Worm (Caenorhabditis elegans) whole organism, early embryonic: ENCODE measurements around the gene nsun-1.
"Not testable (repeated sequence)": the region's sequence is repeated elsewhere in the genome, so short reads cannot be mapped to it uniquely, and the experiment has no call there.

Experiments
- B0310.2 ChIP-seq: sonication (generic microtip); optimal IDR thresholded peaks from 2 replicates; lab custom pipeline; 2016; ENCODE audit warnings: mild to moderate bottlenecking, missing genetic modification characterization, missing compliant biosample characterization
- F13C5.2 ChIP-seq: sonication (generic microtip); optimal IDR thresholded peaks from 2 replicates; lab custom pipeline; 2017; ENCODE audit warnings: mild to moderate bottlenecking, missing genetic modification characterization, inconsistent platforms, missing compliant biosample characterization
- aly-1 ChIP-seq: sonication (generic microtip); optimal IDR thresholded peaks from 2 replicates; lab custom pipeline; 2016; ENCODE audit warnings: missing genetic modification characterization, missing compliant biosample characterization
- ama-1 ChIP-seq: fragments of 150-350 bp; optimal IDR thresholded peaks from 2 replicates; lab custom pipeline; 2014
- ceh-13 ChIP-seq: fragments of 200-800 bp; sonication (Bioruptor generic); optimal IDR thresholded peaks from 2 replicates; lab custom pipeline; 2018; ENCODE audit warnings: mild to moderate bottlenecking, missing genetic modification characterization, missing compliant biosample characterization
- ceh-36 ChIP-seq: sonication (generic microtip); optimal IDR thresholded peaks from 2 replicates; lab custom pipeline; 2016; ENCODE audit warnings: missing genetic modification characterization, inconsistent platforms, missing compliant biosample characterization
- ets-7 ChIP-seq: sonication (generic microtip); optimal IDR thresholded peaks from 2 replicates; lab custom pipeline; 2016; ENCODE audit warnings: missing genotype, missing genetic modification characterization, missing compliant biosample characterization
- flt-1 ChIP-seq: fragments of 200-800 bp; sonication (Bioruptor generic); IDR thresholded peaks from 2 replicates; pipeline ENCODE4 v1.3.6; 2022; ENCODE audit warnings: missing genetic modification characterization, missing compliant biosample characterization
- hmbx-1 ChIP-seq: sonication (generic microtip); optimal IDR thresholded peaks from 2 replicates; lab custom pipeline; 2016; ENCODE audit warnings: mild to moderate bottlenecking, missing genetic modification characterization, missing compliant biosample characterization
- hmg-4 ChIP-seq: fragments of 200-800 bp; sonication (Bioruptor generic); optimal IDR thresholded peaks from 2 replicates; lab custom pipeline; 2018; ENCODE audit warnings: mild to moderate bottlenecking, missing genetic modification characterization, missing compliant biosample characterization
- hnd-1 ChIP-seq: sonication (generic microtip); optimal IDR thresholded peaks from 2 replicates; lab custom pipeline; 2016; ENCODE audit warnings: missing genetic modification characterization, missing compliant biosample characterization
- pes-1 ChIP-seq: fragments of 200-800 bp; sonication (Bioruptor generic); IDR thresholded peaks from 2 replicates; pipeline ENCODE4 v1.3.6; 2022; ENCODE audit warnings: missing genetic modification reagents, missing genetic modification characterization, missing compliant biosample characterization
- scrt-1 ChIP-seq: fragments of 200-800 bp; sonication (Bioruptor generic); IDR thresholded peaks from 2 replicates; pipeline ENCODE4 v1.3.6; 2022; ENCODE audit warnings: missing genetic modification characterization, missing compliant biosample characterization
- sea-1 ChIP-seq: fragments of 200-800 bp; sonication (Bioruptor generic); conservative IDR thresholded peaks from 2 replicates; pipeline ENCODE4 v1.3.6; 2022; ENCODE audit warnings: missing genetic modification characterization, missing compliant biosample characterization
- tbx-11 ChIP-seq: fragments of 200-800 bp; sonication (Bioruptor generic); IDR thresholded peaks from 2 replicates; pipeline ENCODE4 v1.3.6; 2022; ENCODE audit warnings: missing genetic modification characterization, missing compliant biosample characterization
- tbx-37 ChIP-seq: fragments of 200-800 bp; sonication (Bioruptor generic); conservative IDR thresholded peaks from 2 replicates; pipeline ENCODE4 v1.3.6; 2022; ENCODE audit warnings: missing genetic modification reagents, missing genetic modification characterization, missing compliant biosample characterization
- tra-4 ChIP-seq: sonication (generic microtip); optimal IDR thresholded peaks from 2 replicates; lab custom pipeline; 2017; ENCODE audit warnings: missing genetic modification characterization, missing compliant biosample characterization

nsun-1 gene

ce11 chrII:470375-470774 is 5.4 kb downstream of the nsun-1 start, which contains the start of gene tomm-22:
tomm-22 (minus strand) TSS chrII:470475.
- no peak for TF ChIP-seq tbx-37 (GFP tag; lab: Robert Waterston, UW)
- TF ChIP-seq ama-1 (lab: Kevin White, UChicago) = no peak
- no peak for TF ChIP-seq hmbx-1 (tag; lab: Kevin White, UChicago)
- no peak for TF ChIP-seq ets-7
- no peak for TF ChIP-seq scrt-1 (GFP tag; lab: Robert Waterston, UW)
- no peak for TF ChIP-seq tra-4 (tag; lab: Kevin White, UChicago)
- TF ChIP-seq sea-1 (GFP tag; lab: Robert Waterston, UW) = no peak
- no peak for TF ChIP-seq tbx-11 (GFP tag; lab: Robert Waterston, UW)
- no peak for TF ChIP-seq ceh-13 (GFP tag; lab: Kevin White, UChicago)

ce11 chrII:467265-467664 is 8.5 kb downstream of the nsun-1 start, which contains the start of gene nfyb-1:
nfyb-1 (minus strand) TSS chrII:467365.
- TF ChIP-seq hnd-1 (no peak), flt-1 (GFP tag; lab: Robert Waterston, UW) (no peak)

- TF ChIP-seq hmg-4 (GFP tag; lab: Kevin White, UChicago) = no peak
- TF ChIP-seq tbx-11 (GFP tag; lab: Robert Waterston, UW) = no peak
- TF ChIP-seq sea-1 (GFP tag; lab: Robert Waterston, UW) = no peak
- no peak for TF ChIP-seq ets-7
- no peak for TF ChIP-seq tra-4 (tag; lab: Kevin White, UChicago)
- TF ChIP-seq B0310.2 (tag; lab: Kevin White, UChicago) = no peak
- TF ChIP-seq ceh-13 (GFP tag; lab: Kevin White, UChicago) = no peak
- no peak for TF ChIP-seq ama-1 (lab: Kevin White, UChicago)
- no peak for TF ChIP-seq flt-1 (GFP tag; lab: Robert Waterston, UW)
- no peak for TF ChIP-seq hmbx-1 (tag; lab: Kevin White, UChicago)
- TF ChIP-seq F13C5.2 = no peak
- no peak for TF ChIP-seq ceh-36 (tag; lab: Kevin White, UChicago)
- TF ChIP-seq scrt-1 (GFP tag; lab: Robert Waterston, UW) = no peak
- TF ChIP-seq tbx-37 (GFP tag; lab: Robert Waterston, UW) = no peak
- no peak for TF ChIP-seq hnd-1
- TF ChIP-seq pes-1 (GFP tag; lab: Robert Waterston, UW) = no peak
- TF ChIP-seq aly-1 (tag; lab: Kevin White, UChicago) = no peak
These were observed 14.4 kb downstream of the nsun-1 start for ce11 chrII:461297-461696.

DNA sequence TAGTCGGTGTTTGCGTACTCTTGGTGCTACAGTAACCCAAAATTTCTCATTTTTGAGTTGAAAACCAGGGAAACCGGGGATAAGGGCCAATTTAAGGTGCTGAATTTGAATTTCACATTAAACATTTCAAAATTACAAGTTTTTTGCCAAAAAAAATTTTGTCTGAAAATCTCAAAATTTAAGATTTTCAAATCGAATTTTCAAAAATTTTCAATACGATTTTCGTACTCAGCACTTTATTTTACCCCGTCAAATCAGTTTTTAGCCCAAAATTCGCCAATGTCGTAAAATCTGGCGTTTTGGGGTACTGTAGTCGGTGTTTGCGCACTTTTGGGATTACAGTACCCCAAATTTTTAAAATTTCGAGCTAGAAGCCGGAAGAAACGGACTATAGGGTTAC is 14.9 kb downstream of the nsun-1 start, which contains the start of gene W10D9.3:
Gene W10D9.3, minus strand, starts transcription at position 101 of the 400 bp plus-strand sequence.
- TF ChIP-seq hmg-4 (GFP tag; lab: Kevin White, UChicago) (no peak), ets-7 (no peak), scrt-1 (GFP tag; lab: Robert Waterston, UW) (no peak), sea-1 (GFP tag; lab: Robert Waterston, UW) (no peak), ama-1 (lab: Kevin White, UChicago) (no peak), ceh-13 (GFP tag; lab: Kevin White, UChicago) (no peak)

ce11 chrII:457790-458189 is 17.9 kb downstream of the nsun-1 start, which contains the start of gene gvd-1:
gvd-1 (minus strand) TSS chrII:457890.
- TF ChIP-seq ceh-13 (GFP tag; lab: Kevin White, UChicago) = no peak
- no peak for TF ChIP-seq tbx-11 (GFP tag; lab: Robert Waterston, UW)
- TF ChIP-seq hmg-4 (GFP tag; lab: Kevin White, UChicago) = no peak
- TF ChIP-seq sea-1 (GFP tag; lab: Robert Waterston, UW) = no peak
- no peak for TF ChIP-seq hnd-1
- no peak for TF ChIP-seq ama-1 (lab: Kevin White, UChicago)
- no peak for TF ChIP-seq tra-4 (tag; lab: Kevin White, UChicago)
- no peak for TF ChIP-seq F13C5.2
- TF ChIP-seq ceh-36 (tag; lab: Kevin White, UChicago) = no peak
- TF ChIP-seq tbx-37 (GFP tag; lab: Robert Waterston, UW) = no peak
- no peak for TF ChIP-seq scrt-1 (GFP tag; lab: Robert Waterston, UW)

- TF ChIP-seq hnd-1 (no peak), ceh-36 (tag; lab: Kevin White, UChicago) (no peak), hmg-4 (GFP tag; lab: Kevin White, UChicago) (no peak), aly-1 (tag; lab: Kevin White, UChicago) (no peak), tra-4 (tag; lab: Kevin White, UChicago) (no peak), hmbx-1 (tag; lab: Kevin White, UChicago) (no peak), ceh-13 (GFP tag; lab: Kevin White, UChicago) (no peak), F13C5.2 (no peak), B0310.2 (tag; lab: Kevin White, UChicago) (no peak), scrt-1 (GFP tag; lab: Robert Waterston, UW) (no peak), ets-7 (no peak)
These were observed 19.4 kb downstream of the nsun-1 start for ce11 chrII:456371-456770.

DNA sequence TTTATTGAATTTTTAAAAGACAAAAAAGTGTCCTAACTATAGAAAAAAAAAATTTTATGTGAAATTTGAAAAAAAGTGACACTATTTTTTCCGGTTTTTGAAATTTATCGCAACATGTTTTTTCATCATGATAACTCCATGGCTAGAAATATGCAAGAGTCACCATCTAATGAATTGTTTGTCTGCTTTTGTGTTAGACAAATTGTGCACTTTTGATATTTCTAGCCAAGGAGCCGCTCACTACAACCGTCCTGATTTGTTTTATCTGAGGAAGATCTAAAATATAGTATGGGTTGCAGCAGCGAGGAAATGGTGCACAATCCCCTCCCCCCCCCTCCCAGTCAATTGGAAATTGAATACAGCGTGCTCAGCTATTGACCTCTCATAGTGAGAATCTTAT is 21.1 kb downstream of the nsun-1 start, which contains the start of gene W10D9.1:
Gene W10D9.1, plus strand, starts transcription at position 301 of the 400 bp plus-strand sequence.
- not testable (repeated sequence) for TF ChIP-seq tra-4 (tag; lab: Kevin White, UChicago); scrt-1 (GFP tag; lab: Robert Waterston, UW); ceh-13 (GFP tag; lab: Kevin White, UChicago)

DNA sequence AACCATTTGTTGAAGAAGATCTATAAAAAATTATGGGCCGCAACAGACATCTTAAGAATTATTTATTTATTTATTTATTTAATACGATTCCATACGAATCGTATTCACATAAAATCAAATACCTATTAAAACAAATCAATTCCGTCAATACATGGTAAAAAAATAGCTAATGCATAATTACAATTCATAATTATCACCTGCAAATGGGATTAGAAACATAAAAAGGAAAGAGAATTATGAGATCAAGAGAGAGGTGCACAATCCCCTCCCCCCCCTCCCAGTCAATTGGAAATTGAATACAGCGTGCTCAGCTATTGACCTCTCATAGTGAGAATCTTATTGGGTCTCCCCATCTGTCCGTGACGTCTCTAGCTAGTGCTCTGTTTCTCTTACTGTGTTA is 34.6 kb downstream of the nsun-1 start, which contains the start of gene C24H12.1:
Gene C24H12.1, plus strand, starts transcription at position 301 of the 400 bp plus-strand sequence.
- not testable (repeated sequence) for TF ChIP-seq tbx-11 (GFP tag; lab: Robert Waterston, UW); B0310.2 (tag; lab: Kevin White, UChicago); ceh-36 (tag; lab: Kevin White, UChicago)
